Worm (Caenorhabditis elegans) whole organism, late embryonic: Measurements from ENCODE around the gene gpdh-2.

Experiments
- ets-4 ChIP-seq: sonication (generic microtip); optimal IDR thresholded peaks from 2 replicates; lab custom pipeline; 2016; ENCODE audit warnings: missing genetic modification characterization, missing compliant biosample characterization
- fkh-10 ChIP-seq: fragments of 150-350 bp; optimal IDR thresholded peaks from 2 replicates; lab custom pipeline; 2014; ENCODE audit warnings: missing biosample characterization, missing genetic modification reagents, missing genetic modification characterization
- nhr-11 ChIP-seq: fragments of 150-350 bp; optimal IDR thresholded peaks from 2 replicates; lab custom pipeline; 2014; ENCODE audit warnings: missing biosample characterization, missing genetic modification characterization
- nhr-232 ChIP-seq: sonication (generic microtip); optimal IDR thresholded peaks from 2 replicates; lab custom pipeline; 2016; ENCODE audit warnings: missing genetic modification characterization, missing compliant biosample characterization
- unc-3 ChIP-seq, 2 experiments: fragments of 200-800 bp in 1 of 2; sonication (Bioruptor generic) in 1 of 2; sonication (generic microtip) in 1 of 2; conservative IDR thresholded peaks in 1 of 2; optimal IDR thresholded peaks in 1 of 2; 2 replicates each; pipeline versions ENCODE4 v1.3.6 to Lab custom; 2016 to 2022; ENCODE audit warnings: missing compliant biosample characterization in 2 of 2, missing genetic modification characterization in 2 of 2, missing genetic modification reagents in 1 of 2

ce11 chrIII:9848083-9848482 is 10.9 kb downstream of the gpdh-2 start, which contains the start of gene mrpl-36:
- TF ChIP-seq ets-4 (tag; lab: Kevin White, UChicago) (no peak), nhr-11 (tag; lab: Kevin White, UChicago) (no peak), nhr-232 (tag; lab: Kevin White, UChicago) (no peak), fkh-10 (GFP tag; lab: Kevin White, UChicago) (no peak), unc-3 (GFP tag; conservative IDR thresholded peaks at IDR 0.05; lab: Robert Waterston, UW) (no peak), unc-3 (tag; optimal IDR thresholded peaks at IDR 0.05; lab: Kevin White, UChicago) (no peak)
